Worm (Caenorhabditis elegans) whole organism, young adult: ENCODE results near the gene cyp-33D1.
A peak's percentile ranks its signal among the peaks of the same experiment; 100 is the strongest.

Source experiments
- B0336.3 ChIP-seq: fragments of 200-800 bp; sonication (Bioruptor generic); IDR thresholded peaks from 2 replicates; pipeline ENCODE4 v1.3.6; 2022; ENCODE audit warnings: missing genetic modification characterization, missing compliant biosample characterization
- C17E4.6 ChIP-seq: fragments of 200-800 bp; sonication (Bioruptor generic); IDR thresholded peaks from 2 replicates; pipeline ENCODE4 v1.3.6; 2022; ENCODE audit warnings: missing genetic modification reagents, missing genetic modification characterization, missing compliant biosample characterization
- F22D6.2 ChIP-seq: sonication (generic microtip); optimal IDR thresholded peaks from 2 replicates; lab custom pipeline; 2016; ENCODE audit warnings: mild to moderate bottlenecking, missing genetic modification characterization, missing compliant biosample characterization
- F33H1.4 ChIP-seq: fragments of 200-800 bp; sonication (Bioruptor generic); IDR thresholded peaks from 2 replicates; pipeline ENCODE4 v1.3.6; 2022; ENCODE audit warnings: missing genetic modification reagents, missing genetic modification characterization, missing compliant biosample characterization
- F37B4.10 ChIP-seq: fragments of 200-800 bp; sonication (Bioruptor generic); IDR thresholded peaks from 2 replicates; pipeline ENCODE4 v1.3.6; 2022; ENCODE audit warnings: missing genetic modification characterization, missing compliant biosample characterization
- K11D2.4 ChIP-seq: fragments of 200-800 bp; sonication (Bioruptor generic); IDR thresholded peaks from 2 replicates; pipeline ENCODE4 v1.3.6; 2022; ENCODE audit warnings: missing genetic modification reagents, missing genetic modification characterization, missing compliant biosample characterization
- T26A5.8 ChIP-seq: sonication (generic microtip); optimal IDR thresholded peaks from 2 replicates; lab custom pipeline; 2016; ENCODE audit warnings: missing genetic modification characterization, missing compliant biosample characterization
- Y53F4B.3 ChIP-seq: fragments of 200-800 bp; sonication (Bioruptor generic); IDR thresholded peaks from 2 replicates; pipeline ENCODE4 v1.3.6; 2022; ENCODE audit warnings: missing genetic modification reagents, missing genetic modification characterization, missing compliant biosample characterization
- Y53G8AR.9 ChIP-seq: fragments of 200-800 bp; sonication (Bioruptor generic); conservative IDR thresholded peaks from 2 replicates; pipeline ENCODE4 v1.3.6; 2022; ENCODE audit warnings: missing genetic modification reagents, missing genetic modification characterization, missing compliant biosample characterization
- Y95B8A.8 ChIP-seq: fragments of 200-800 bp; sonication (Bioruptor generic); IDR thresholded peaks from 2 replicates; pipeline ENCODE4 v1.3.6; 2022; ENCODE audit warnings: missing genetic modification reagents, missing genetic modification characterization, missing compliant biosample characterization
- attf-6 ChIP-seq: fragments of 200-800 bp; sonication (Bioruptor generic); IDR thresholded peaks from 2 replicates; pipeline ENCODE4 v1.3.6; 2022; ENCODE audit warnings: missing genetic modification reagents, missing genetic modification characterization, missing compliant biosample characterization
- ccch-3 ChIP-seq: fragments of 200-800 bp; sonication (Bioruptor generic); optimal IDR thresholded peaks from 2 replicates; lab custom pipeline; 2018; ENCODE audit warnings: mild to moderate bottlenecking, missing genetic modification characterization, missing compliant biosample characterization
- cebp-1 ChIP-seq, 2 experiments: fragments of 200-800 bp in 1 of 2; sonication (Bioruptor generic) in 1 of 2; sonication (generic microtip) in 1 of 2; IDR thresholded peaks in 1 of 2; optimal IDR thresholded peaks in 1 of 2; 2 replicates each; pipeline versions ENCODE4 v1.3.6 to Lab custom; 2017 to 2022; ENCODE audit warnings: missing compliant biosample characterization in 2 of 2, missing genetic modification characterization in 2 of 2, mild to moderate bottlenecking in 1 of 2, missing genetic modification reagents in 1 of 2, moderate library complexity in 1 of 2
- ceh-27 ChIP-seq: fragments of 200-800 bp; sonication (Bioruptor generic); optimal IDR thresholded peaks from 2 replicates; lab custom pipeline; 2018; ENCODE audit warnings: mild to moderate bottlenecking, missing genetic modification characterization, moderate library complexity, missing compliant biosample characterization
- ceh-58 ChIP-seq: fragments of 200-800 bp; sonication (Bioruptor generic); IDR thresholded peaks from 2 replicates; pipeline ENCODE4 v1.3.6; 2022; ENCODE audit warnings: missing genetic modification characterization, missing compliant biosample characterization
- chd-7 ChIP-seq: sonication (generic microtip); optimal IDR thresholded peaks from 2 replicates; lab custom pipeline; 2016; ENCODE audit warnings: mild to moderate bottlenecking, missing genetic modification characterization, moderate library complexity, missing compliant biosample characterization
- dpff-1 ChIP-seq: sonication (generic microtip); optimal IDR thresholded peaks from 2 replicates; lab custom pipeline; 2017; ENCODE audit warnings: mild to moderate bottlenecking, missing genetic modification characterization, missing compliant biosample characterization
- dpl-1 ChIP-seq: fragments of 150-350 bp; optimal IDR thresholded peaks from 2 replicates; lab custom pipeline; 2014; ENCODE audit warnings: missing biosample characterization, missing genetic modification reagents, missing genetic modification characterization
- fkh-3 ChIP-seq: sonication (generic microtip); optimal IDR thresholded peaks from 2 replicates; lab custom pipeline; 2016; ENCODE audit warnings: mild to moderate bottlenecking, missing genetic modification characterization, missing compliant biosample characterization
- hlh-12 ChIP-seq: sonication (generic microtip); optimal IDR thresholded peaks from 2 replicates; lab custom pipeline; 2016; ENCODE audit warnings: missing genetic modification characterization, missing compliant biosample characterization
- hmg-1.2 ChIP-seq: fragments of 200-800 bp; sonication (Bioruptor generic); IDR thresholded peaks from 2 replicates; pipeline ENCODE4 v1.3.6; 2022; ENCODE audit warnings: missing genetic modification reagents, missing genetic modification characterization, missing compliant biosample characterization
- hmg-20 ChIP-seq: fragments of 200-800 bp; sonication (Bioruptor generic); IDR thresholded peaks from 2 replicates; pipeline ENCODE4 v1.3.6; 2022; ENCODE audit warnings: missing genetic modification reagents, missing genetic modification characterization, missing compliant biosample characterization
- hsf-1 ChIP-seq: fragments of 200-800 bp; sonication (Bioruptor generic); IDR thresholded peaks from 2 replicates; pipeline ENCODE4 v1.3.6; 2022; ENCODE audit warnings: missing genetic modification reagents, missing genetic modification characterization, missing compliant biosample characterization
- let-526 ChIP-seq: fragments of 200-800 bp; sonication (Bioruptor generic); IDR thresholded peaks from 2 replicates; pipeline ENCODE4 v1.3.6; 2022; ENCODE audit warnings: missing genetic modification reagents, missing genetic modification characterization, missing compliant biosample characterization
- madf-10 ChIP-seq: sonication (generic microtip); optimal IDR thresholded peaks from 2 replicates; lab custom pipeline; 2016; ENCODE audit warnings: mild to moderate bottlenecking, missing genetic modification characterization, missing compliant biosample characterization
- madf-3 ChIP-seq: fragments of 200-800 bp; sonication (Bioruptor generic); IDR thresholded peaks from 2 replicates; pipeline ENCODE4 v1.3.6; 2022; ENCODE audit warnings: missing genetic modification reagents, missing genetic modification characterization, missing compliant biosample characterization
- madf-8 ChIP-seq: fragments of 200-800 bp; sonication (Bioruptor generic); conservative IDR thresholded peaks from 2 replicates; pipeline ENCODE4 v1.3.6; 2022; ENCODE audit warnings: missing genetic modification reagents, missing genetic modification characterization, missing compliant biosample characterization
- mel-28 ChIP-seq: sonication (generic microtip); optimal IDR thresholded peaks from 2 replicates; lab custom pipeline; 2016; ENCODE audit warnings: borderline replicate concordance, mild to moderate bottlenecking, missing genetic modification characterization, missing compliant biosample characterization
- nfya-1 ChIP-seq: sonication (generic microtip); optimal IDR thresholded peaks from 2 replicates; lab custom pipeline; 2017; ENCODE audit warnings: antibody characterized with exemption, missing compliant biosample characterization, missing genetic modification characterization, borderline replicate concordance; ENCODE audit not compliant: insufficient read depth
- nhr-80 ChIP-seq: sonication (generic microtip); optimal IDR thresholded peaks from 2 replicates; lab custom pipeline; 2016; ENCODE audit warnings: missing genetic modification characterization, missing compliant biosample characterization
- pbrm-1 ChIP-seq: fragments of 200-800 bp; sonication (Bioruptor generic); IDR thresholded peaks from 2 replicates; pipeline ENCODE4 v1.3.6; 2022; ENCODE audit warnings: missing genetic modification reagents, missing genetic modification characterization, missing compliant biosample characterization
- rcor-1 ChIP-seq: fragments of 200-800 bp; sonication (Bioruptor generic); IDR thresholded peaks from 2 replicates; pipeline ENCODE4 v1.3.6; 2022; ENCODE audit warnings: missing genetic modification reagents, missing genetic modification characterization, missing compliant biosample characterization
- rec-8 ChIP-seq, 2 experiments: sonication (generic microtip); optimal IDR thresholded peaks; 2 replicates each; lab custom pipeline; 2016; ENCODE audit warnings: mild to moderate bottlenecking in 2 of 2, missing genetic modification characterization in 2 of 2, missing genetic modification reagents in 2 of 2, missing genotype in 2 of 2, missing biosample characterization in 1 of 2, missing compliant biosample characterization in 1 of 2, moderate library complexity in 1 of 2
- snpc-1.1 ChIP-seq: sonication (generic microtip); optimal IDR thresholded peaks from 2 replicates; lab custom pipeline; 2017; ENCODE audit warnings: missing genetic modification characterization, mild to moderate bottlenecking, missing compliant biosample characterization, antibody characterized with exemption, moderate library complexity, missing genotype, missing genetic modification reagents; ENCODE audit not compliant: insufficient read depth
- snpc-1.3 ChIP-seq: sonication (generic microtip); optimal IDR thresholded peaks from 2 replicates; lab custom pipeline; 2017; ENCODE audit warnings: missing genetic modification characterization, mild to moderate bottlenecking, missing compliant biosample characterization, antibody characterized with exemption, moderate library complexity, missing genotype, missing genetic modification reagents; ENCODE audit not compliant: insufficient read depth
- snpc-4 ChIP-seq, 5 experiments: fragments of 150-350 bp in 1 of 5; sonication (generic microtip) in 4 of 5; optimal IDR thresholded peaks; 2 replicates each; lab custom pipeline; 2014 to 2018; ENCODE audit warnings: missing genetic modification characterization in 5 of 5, missing biosample characterization in 3 of 5, antibody characterized with exemption in 2 of 5, mild to moderate bottlenecking in 2 of 5, missing compliant biosample characterization in 2 of 5, missing genotype in 2 of 5, moderate library complexity in 2 of 5, missing genetic modification reagents in 1 of 5
- somi-1 ChIP-seq: fragments of 200-800 bp; sonication (Bioruptor generic); optimal IDR thresholded peaks from 2 replicates; lab custom pipeline; 2018; ENCODE audit warnings: mild to moderate bottlenecking, missing genetic modification characterization, missing compliant biosample characterization
- sptf-2 ChIP-seq: fragments of 200-800 bp; sonication (Bioruptor generic); optimal IDR thresholded peaks from 2 replicates; lab custom pipeline; 2018; ENCODE audit warnings: mild to moderate bottlenecking, missing genetic modification characterization, missing compliant biosample characterization
- tbp1 ChIP-seq: fragments of 200-800 bp; sonication (Bioruptor generic); optimal IDR thresholded peaks from 2 replicates; lab custom pipeline; 2018; ENCODE audit warnings: mild to moderate bottlenecking, missing genetic modification characterization, missing compliant biosample characterization
- xnd-1 ChIP-seq: sonication (generic microtip); optimal IDR thresholded peaks from 2 replicates; lab custom pipeline; 2016; ENCODE audit warnings: missing genotype, missing genetic modification reagents, missing genetic modification characterization, missing compliant biosample characterization
- ztf-26 ChIP-seq: sonication (generic microtip); optimal IDR thresholded peaks from 2 replicates; lab custom pipeline; 2017; ENCODE audit warnings: missing genetic modification characterization, missing compliant biosample characterization
- ztf-28 ChIP-seq: fragments of 200-800 bp; sonication (Bioruptor generic); IDR thresholded peaks from 2 replicates; pipeline ENCODE4 v1.3.6; 2022; ENCODE audit warnings: missing genetic modification reagents, missing genetic modification characterization, missing compliant biosample characterization
- ztf-6 ChIP-seq: fragments of 200-800 bp; sonication (Bioruptor generic); IDR thresholded peaks from 2 replicates; pipeline ENCODE4 v1.3.6; 2022; ENCODE audit warnings: missing genetic modification reagents, missing genetic modification characterization, missing compliant biosample characterization

The cyp-33D1 gene

DNA sequence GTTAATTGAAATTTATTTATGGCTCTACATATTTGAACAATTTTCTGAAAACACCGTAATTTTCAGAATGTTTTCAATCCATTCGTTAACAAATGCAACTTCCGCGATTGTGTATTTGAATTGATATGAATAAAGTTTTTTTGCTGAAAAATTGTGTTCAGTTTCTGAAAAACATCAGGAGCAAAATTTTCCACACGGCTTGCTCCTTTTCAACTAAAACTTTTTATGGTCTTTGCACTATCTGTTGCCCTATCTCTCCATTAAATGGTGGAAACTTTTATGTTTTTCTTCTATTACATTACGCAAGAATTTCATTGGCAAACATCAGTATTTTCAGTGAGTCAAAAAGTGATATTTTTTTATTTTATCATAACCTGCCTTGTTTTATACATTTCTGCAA, 26.9 kb downstream of the cyp-33D1 start, which contains the start of gene F10A3.4:
F10A3.4 (plus strand) TSS at position 301 of the 400 bp plus-strand sequence.
- TF ChIP-seq ceh-58 (GFP tag; lab: Robert Waterston, UW) (no peak), ztf-28 (no peak), madf-10 (tag; lab: Kevin White, UChicago) (no peak), T26A5.8 (no peak), chd-7 (tag; lab: Kevin White, UChicago) (no peak), mel-28 (tag; lab: Kevin White, UChicago) (no peak), xnd-1 (no peak), Y53G8AR.9 (no peak), C17E4.6 (GFP tag; lab: Robert Waterston, UW) (no peak), ceh-27 (GFP tag; lab: Kevin White, UChicago) (no peak), rec-8 (tag; optimal IDR thresholded peaks at IDR 0.05; lab: Kevin White, UChicago) (no peak), let-526 (GFP tag; lab: Robert Waterston, UW) (no peak), ccch-3 (no peak), B0336.3 (GFP tag; lab: Robert Waterston, UW) (no peak)
- TF ChIP-seq, all 124 proteins: peak for 0

DNA sequence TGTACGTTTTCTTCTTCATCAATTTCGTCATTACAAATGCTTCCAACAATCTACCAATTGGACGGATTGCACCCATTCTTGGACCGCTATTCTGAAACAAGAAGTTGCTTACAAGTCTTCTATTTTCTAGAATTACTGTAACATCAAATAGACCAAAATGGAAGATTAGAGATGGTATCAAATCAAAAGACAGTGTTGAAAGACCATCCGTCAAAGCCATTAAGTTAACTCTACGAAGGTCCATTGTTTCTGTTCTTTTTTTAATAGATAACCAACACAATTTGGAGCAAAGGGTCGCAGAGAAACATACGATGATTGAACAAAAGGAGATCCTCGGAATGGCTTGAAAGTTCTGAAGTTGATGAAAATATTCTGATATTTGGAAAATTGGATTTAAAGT, 30.6 kb downstream of the cyp-33D1 start:
- no peak for TF ChIP-seq cebp-1 (GFP tag; IDR thresholded peaks at IDR 0.05; lab: Robert Waterston, UW)
- TF ChIP-seq cebp-1 (tag; optimal IDR thresholded peaks at IDR 0.05; lab: Kevin White, UChicago): no peak
- TF ChIP-seq pbrm-1 (GFP tag; lab: Robert Waterston, UW): no peak
- TF ChIP-seq Y95B8A.8: no peak
- TF ChIP-seq nhr-80 (tag; lab: Kevin White, UChicago): no peak
- no peak for TF ChIP-seq ccch-3
- TF ChIP-seq attf-6 (GFP tag; lab: Robert Waterston, UW): no peak
- no peak for TF ChIP-seq snpc-1.3 (tag; lab: Kevin White, UChicago)
- no peak for TF ChIP-seq F33H1.4 (GFP tag; lab: Robert Waterston, UW)
- no peak for TF ChIP-seq madf-3 (GFP tag; lab: Robert Waterston, UW)
- TF ChIP-seq fkh-3 (tag; lab: Kevin White, UChicago): no peak
- TF ChIP-seq snpc-4 (GFP tag; optimal IDR thresholded peaks at IDR 0.05; lab: Kevin White, UChicago): no peak
- TF ChIP-seq snpc-4 (tag; optimal IDR thresholded peaks at IDR 0.05; lab: Kevin White, UChicago): no peak
- no peak for TF ChIP-seq F22D6.2 (tag; lab: Kevin White, UChicago)
- TF ChIP-seq sptf-2 (GFP tag; lab: Kevin White, UChicago): no peak
- no peak for TF ChIP-seq nfya-1 (tag; lab: Kevin White, UChicago)
- no peak for TF ChIP-seq dpff-1 (tag; lab: Kevin White, UChicago)
- no peak for TF ChIP-seq madf-8
- no peak for TF ChIP-seq snpc-1.1 (tag; lab: Kevin White, UChicago)
- no peak for TF ChIP-seq somi-1
- TF ChIP-seq ztf-6: no peak

ce11 chrV:16143066-16143581, 32.5 kb downstream of the cyp-33D1 start, which contains the start of gene fbxa-88:
Gene fbxa-88, minus strand, starts transcription at chrV:16143116.
- peak; percentile 61 for TF ChIP-seq nhr-80 (tag; lab: Kevin White, UChicago)
- TF ChIP-seq ccch-3: no peak

- TF ChIP-seq snpc-1.1 (tag; lab: Kevin White, UChicago): no peak
- no peak for TF ChIP-seq tbp1
- no peak for TF ChIP-seq hmg-1.2 (GFP tag; lab: Robert Waterston, UW)
- TF ChIP-seq sptf-2 (GFP tag; lab: Kevin White, UChicago): no peak
- no peak for TF ChIP-seq hmg-20 (GFP tag; lab: Robert Waterston, UW)
- TF ChIP-seq K11D2.4 (GFP tag; lab: Robert Waterston, UW): no peak
- no peak for TF ChIP-seq Y53F4B.3 (GFP tag; lab: Robert Waterston, UW)
- no peak for TF ChIP-seq nfya-1 (tag; lab: Kevin White, UChicago)
- no peak for TF ChIP-seq hlh-12 (tag; lab: Kevin White, UChicago)
- no peak for TF ChIP-seq dpl-1 (GFP tag; lab: Kevin White, UChicago)
- no peak for TF ChIP-seq madf-10 (tag; lab: Kevin White, UChicago)
- TF ChIP-seq ztf-26 (tag; lab: Kevin White, UChicago): no peak
- no peak for TF ChIP-seq F37B4.10
- no peak for TF ChIP-seq hsf-1 (GFP tag; lab: Robert Waterston, UW)
- TF ChIP-seq F22D6.2 (tag; lab: Kevin White, UChicago): no peak
- no peak for TF ChIP-seq rcor-1 (GFP tag; lab: Robert Waterston, UW)
Observed at ce11 chrV:16142371-16142770, 33.3 kb downstream of the cyp-33D1 start, which contains the start of gene fbxa-18. Gene fbxa-18, plus strand, starts transcription at chrV:16142671.
